Fruit fly (Drosophila melanogaster) whole organism, embryonic: Measurements from ENCODE around the gene CG7985.

ENCODE experiments used
- B-H2 ChIP-seq: fragments of 200-800 bp; sonication (Bioruptor generic); optimal IDR thresholded peaks from 2 replicates; lab custom pipeline; 2018; ENCODE audit warnings: missing biosample characterization, mild to moderate bottlenecking, missing genetic modification characterization
- Blimp-1 ChIP-seq: fragments of 200-800 bp; sonication (Bioruptor generic); optimal IDR thresholded peaks from 3 replicates; lab custom pipeline; 2018; ENCODE audit warnings: missing biosample characterization, missing genetic modification characterization, mild to moderate bottlenecking, moderate library complexity, missing genetic modification reagents
- C15 ChIP-seq: fragments of 200-800 bp; sonication (Bioruptor generic); IDR thresholded peaks from 3 replicates; pipeline ENCODE4 v1.3.6; 2022; ENCODE audit warnings: missing biosample characterization, missing genetic modification characterization
- CG11247 ChIP-seq: fragments of 200-800 bp; sonication (Bioruptor generic); IDR thresholded peaks from 2 replicates; pipeline ENCODE4 v1.3.6; 2022; ENCODE audit warnings: missing biosample characterization, missing genetic modification characterization
- CG11560 ChIP-seq: fragments of 200-800 bp; sonication (Bioruptor generic); IDR thresholded peaks from 3 replicates; pipeline ENCODE4 v1.3.6; 2022; ENCODE audit warnings: missing biosample characterization, missing genetic modification characterization
- CG12104 ChIP-seq: fragments of 200-800 bp; sonication (Bioruptor generic); optimal IDR thresholded peaks from 3 replicates; lab custom pipeline; 2016; ENCODE audit warnings: missing biosample characterization, missing genetic modification characterization
- CG12659 ChIP-seq: fragments of 200-800 bp; sonication (Bioruptor generic); optimal IDR thresholded peaks from 3 replicates; lab custom pipeline; 2017; ENCODE audit warnings: mild to moderate bottlenecking, missing biosample characterization, missing genetic modification reagents, missing genetic modification characterization
- CG13894 ChIP-seq: fragments of 200-800 bp; sonication (Bioruptor generic); optimal IDR thresholded peaks from 3 replicates; lab custom pipeline; 2018; ENCODE audit warnings: missing biosample characterization, mild to moderate bottlenecking, missing genetic modification characterization, moderate library complexity
- CG15514 ChIP-seq: fragments of 200-800 bp; sonication (Bioruptor generic); optimal IDR thresholded peaks from 3 replicates; lab custom pipeline; 2017; ENCODE audit warnings: missing biosample characterization, missing genetic modification characterization, mild to moderate bottlenecking, moderate library complexity, missing genetic modification reagents
- CG17912 ChIP-seq: fragments of 200-800 bp; sonication (Bioruptor generic); optimal IDR thresholded peaks from 2 replicates; lab custom pipeline; 2018; ENCODE audit warnings: missing biosample characterization, mild to moderate bottlenecking, missing genetic modification characterization
- CG2116 ChIP-seq: fragments of 200-800 bp; sonication (Bioruptor generic); optimal IDR thresholded peaks from 3 replicates; lab custom pipeline; 2018; ENCODE audit warnings: missing biosample characterization, mild to moderate bottlenecking, missing genetic modification characterization
- CG2889 ChIP-seq: fragments of 200-800 bp; sonication (Bioruptor generic); IDR thresholded peaks from 3 replicates; pipeline ENCODE4 v1.3.6; 2022; ENCODE audit warnings: missing biosample characterization, missing genetic modification characterization
- CG42726 ChIP-seq: fragments of 200-800 bp; sonication (Bioruptor generic); IDR thresholded peaks from 2 replicates; pipeline ENCODE4 v1.3.6; 2022; ENCODE audit warnings: missing biosample characterization, missing genetic modification characterization; ENCODE audit not compliant: partially characterized antibody
- CG4707 ChIP-seq: fragments of 200-800 bp; sonication (Bioruptor generic); optimal IDR thresholded peaks from 2 replicates; lab custom pipeline; 2018; ENCODE audit warnings: missing biosample characterization, mild to moderate bottlenecking, missing genetic modification characterization, moderate library complexity
- CG4854 ChIP-seq: fragments of 200-800 bp; sonication (Bioruptor generic); optimal IDR thresholded peaks from 2 replicates; lab custom pipeline; 2016; ENCODE audit warnings: missing biosample characterization, missing genetic modification characterization, inconsistent platforms
- CG6813 ChIP-seq: fragments of 200-800 bp; sonication (Bioruptor generic); optimal IDR thresholded peaks from 2 replicates; lab custom pipeline; 2017; ENCODE audit warnings: missing biosample characterization, missing genetic modification characterization, mild to moderate bottlenecking, moderate library complexity, missing genetic modification reagents
- CG8281 ChIP-seq: fragments of 200-800 bp; sonication (Bioruptor generic); optimal IDR thresholded peaks from 2 replicates; lab custom pipeline; 2018; ENCODE audit warnings: missing biosample characterization, mild to moderate bottlenecking, missing genetic modification characterization, moderate library complexity
- CG8478 ChIP-seq: fragments of >200 bp; optimal IDR thresholded peaks from 2 replicates; lab custom pipeline; 2018
- CG8765 ChIP-seq: fragments of 200-800 bp; sonication (Bioruptor generic); IDR thresholded peaks from 2 replicates; pipeline ENCODE4 v1.3.6; 2022; ENCODE audit warnings: missing biosample characterization, missing genetic modification characterization
- CG8924 ChIP-seq: fragments of 200-800 bp; optimal IDR thresholded peaks from 3 replicates; lab custom pipeline; 2019; ENCODE audit warnings: missing biosample characterization, mild to moderate bottlenecking, missing genetic modification characterization, moderate library complexity
- CG9817 ChIP-seq: fragments of 200-800 bp; sonication (Bioruptor generic); optimal IDR thresholded peaks from 2 replicates; lab custom pipeline; 2018; ENCODE audit warnings: missing biosample characterization, mild to moderate bottlenecking, missing genetic modification characterization, moderate library complexity
- Chrac-16 ChIP-seq: fragments of 200-800 bp; sonication (Bioruptor generic); optimal IDR thresholded peaks from 3 replicates; lab custom pipeline; 2016; ENCODE audit warnings: missing biosample characterization, missing genetic modification characterization
- Dad ChIP-seq: fragments of 200-800 bp; sonication (Bioruptor generic); optimal IDR thresholded peaks from 3 replicates; lab custom pipeline; 2016; ENCODE audit warnings: missing biosample characterization, missing genetic modification characterization
- Gsc ChIP-seq: fragments of 200-800 bp; sonication (Bioruptor generic); IDR thresholded peaks from 2 replicates; pipeline ENCODE4 v1.3.6; 2022; ENCODE audit warnings: missing biosample characterization, missing genetic modification characterization
- HLH4C ChIP-seq: fragments of 200-800 bp; sonication (Bioruptor generic); IDR thresholded peaks from 3 replicates; pipeline ENCODE4 v1.3.6; 2022; ENCODE audit warnings: missing biosample characterization, missing genetic modification characterization; ENCODE audit not compliant: partially characterized antibody
- Hsf ChIP-seq: fragments of 200-800 bp; sonication (Bioruptor generic); optimal IDR thresholded peaks from 3 replicates; lab custom pipeline; 2016; ENCODE audit warnings: missing biosample characterization, missing genetic modification characterization
- Jarid2 ChIP-seq: fragments of 200-800 bp; sonication (Bioruptor generic); optimal IDR thresholded peaks from 3 replicates; lab custom pipeline; 2017; ENCODE audit warnings: mild to moderate bottlenecking, missing biosample characterization, missing genetic modification reagents, missing genetic modification characterization
- Nf-YC ChIP-seq: fragments of 200-800 bp; optimal IDR thresholded peaks from 3 replicates; lab custom pipeline; 2019; ENCODE audit warnings: missing biosample characterization, mild to moderate bottlenecking, missing genetic modification characterization, moderate library complexity
- Pdp1 ChIP-seq, 2 experiments: fragments of 200-800 bp; sonication (Bioruptor generic); optimal IDR thresholded peaks; 3 replicates each; lab custom pipeline; 2016; ENCODE audit warnings: missing biosample characterization in 2 of 2, missing genetic modification characterization in 2 of 2, mild to moderate bottlenecking in 1 of 2, moderate library complexity in 1 of 2
- Rfx ChIP-seq: fragments of 200-800 bp; sonication (Bioruptor generic); IDR thresholded peaks from 2 replicates; pipeline ENCODE4 v1.3.6; 2022; ENCODE audit warnings: missing biosample characterization, missing genetic modification characterization
- bigmax ChIP-seq: fragments of 200-800 bp; sonication (Bioruptor generic); optimal IDR thresholded peaks from 2 replicates; lab custom pipeline; 2018; ENCODE audit warnings: missing biosample characterization, mild to moderate bottlenecking, missing genetic modification characterization
- caup ChIP-seq: fragments of 200-800 bp; sonication (Bioruptor generic); optimal IDR thresholded peaks from 3 replicates; lab custom pipeline; 2017; ENCODE audit warnings: missing biosample characterization, mild to moderate bottlenecking, missing genetic modification characterization, moderate library complexity; ENCODE audit not compliant: severe bottlenecking
- chm ChIP-seq: fragments of 200-800 bp; sonication (Bioruptor generic); IDR thresholded peaks from 2 replicates; pipeline ENCODE4 v1.3.6; 2022; ENCODE audit warnings: missing biosample characterization, missing genetic modification characterization
- cwo ChIP-seq: fragments of 200-800 bp; sonication (Bioruptor generic); optimal IDR thresholded peaks from 3 replicates; lab custom pipeline; 2017; ENCODE audit warnings: missing biosample characterization, missing genetic modification characterization, mild to moderate bottlenecking, moderate library complexity, missing genetic modification reagents
- danr ChIP-seq: fragments of 200-800 bp; sonication (Bioruptor generic); IDR thresholded peaks from 2 replicates; pipeline ENCODE4 v1.3.6; 2022; ENCODE audit warnings: missing biosample characterization, missing genetic modification characterization
- dysf ChIP-seq: fragments of 200-800 bp; sonication (Bioruptor generic); IDR thresholded peaks from 3 replicates; pipeline ENCODE4 v1.3.6; 2022; ENCODE audit warnings: missing biosample characterization, missing genetic modification characterization
- ewg ChIP-seq: fragments of 200-800 bp; sonication (Bioruptor generic); optimal IDR thresholded peaks from 3 replicates; lab custom pipeline; 2017; ENCODE audit warnings: mild to moderate bottlenecking, missing biosample characterization, missing genetic modification reagents, missing genetic modification characterization
- exex ChIP-seq: fragments of 200-800 bp; sonication (Bioruptor generic); optimal IDR thresholded peaks from 4 replicates; lab custom pipeline; 2018; ENCODE audit warnings: missing biosample characterization, mild to moderate bottlenecking, missing genetic modification characterization, moderate library complexity
- fu2 ChIP-seq: fragments of 200-800 bp; sonication (Bioruptor generic); optimal IDR thresholded peaks from 2 replicates; lab custom pipeline; 2016; ENCODE audit warnings: missing biosample characterization, missing genetic modification characterization
- gcm ChIP-seq: fragments of 200-800 bp; sonication (Bioruptor generic); optimal IDR thresholded peaks from 2 replicates; lab custom pipeline; 2019; ENCODE audit warnings: missing biosample characterization, mild to moderate bottlenecking, missing genetic modification characterization, moderate library complexity
- gsb-n ChIP-seq: fragments of 200-800 bp; sonication (Bioruptor generic); optimal IDR thresholded peaks from 3 replicates; lab custom pipeline; 2018; ENCODE audit warnings: missing biosample characterization, mild to moderate bottlenecking, missing genetic modification characterization
- kah ChIP-seq: fragments of 200-800 bp; sonication (Bioruptor generic); optimal IDR thresholded peaks from 2 replicates; lab custom pipeline; 2018; ENCODE audit warnings: missing biosample characterization, mild to moderate bottlenecking, missing genetic modification characterization
- lab ChIP-seq: fragments of 200-800 bp; sonication (Bioruptor generic); optimal IDR thresholded peaks from 3 replicates; lab custom pipeline; 2017; ENCODE audit warnings: missing biosample characterization, missing genetic modification characterization, mild to moderate bottlenecking, moderate library complexity, missing genetic modification reagents
- prd ChIP-seq, 3 experiments: fragments of >200 bp in 2 of 3; fragments of 200-800 bp in 1 of 3; sonication (Bioruptor generic) in 1 of 3; optimal IDR thresholded peaks in 2 of 3; IDR thresholded peaks in 1 of 3; 2 replicates in 2 of 3; 3 replicates in 1 of 3; pipeline versions ENCODE4 v1.3.6 to Lab custom; 2017 to 2022; ENCODE audit warnings: missing biosample characterization in 1 of 3, missing genetic modification characterization in 1 of 3
- pzg ChIP-seq: fragments of 200-800 bp; sonication (Bioruptor generic); optimal IDR thresholded peaks from 3 replicates; lab custom pipeline; 2018; ENCODE audit warnings: missing biosample characterization, mild to moderate bottlenecking, missing genetic modification characterization, moderate library complexity
- scrt ChIP-seq: fragments of 200-800 bp; sonication (Bioruptor generic); optimal IDR thresholded peaks from 2 replicates; lab custom pipeline; 2018; ENCODE audit warnings: missing biosample characterization, mild to moderate bottlenecking, missing genetic modification characterization, moderate library complexity
- trh ChIP-seq: fragments of 200-800 bp; sonication (Bioruptor generic); optimal IDR thresholded peaks from 2 replicates; lab custom pipeline; 2016; ENCODE audit warnings: missing biosample characterization, missing genetic modification characterization
- vnd ChIP-seq: fragments of 200-800 bp; sonication (Bioruptor generic); IDR thresholded peaks from 3 replicates; pipeline ENCODE4 v1.3.6; 2022; ENCODE audit warnings: missing biosample characterization, missing genetic modification characterization; ENCODE audit not compliant: partially characterized antibody

CG7985 gene

dm6 chr3R:18167416-18168237 lies 32.0 kb upstream of the CG7985 start, which contains the start of gene wrd (continued):
- no peak for TF ChIP-seq caup (GFP tag; lab: Kevin White, UChicago)
- no peak for TF ChIP-seq CG4707 (GFP tag; lab: Kevin White, UChicago)
- TF ChIP-seq gsb-n (tag; lab: Kevin White, UChicago), result no peak
- TF ChIP-seq dysf, result 0 out of 3 replicates have a peak, but pooled peaks have one; percentile 27
- TF ChIP-seq cwo, result no peak
- TF ChIP-seq CG2116 (GFP tag; lab: Kevin White, UChicago), result peak; percentile 1
- TF ChIP-seq HLH4C, result no peak
- no peak for TF ChIP-seq gcm (GFP tag; lab: Kevin White, UChicago)
- no peak for TF ChIP-seq CG6813 (GFP tag; lab: Kevin White, UChicago)
- no peak for TF ChIP-seq CG42726 (GFP tag; lab: Robert Waterston, UW)
- peak in 1 of 2 experiments; percentile 67 for TF ChIP-seq Pdp1 (GFP tag; optimal IDR thresholded peaks at IDR 0.05; lab: Kevin White, UChicago)
- no peak for TF ChIP-seq CG8281 (tag; lab: Kevin White, UChicago)
- no peak for TF ChIP-seq chm (GFP tag; lab: Robert Waterston, UW)
- no peak for TF ChIP-seq bigmax (GFP tag; lab: Kevin White, UChicago)
- no peak for TF ChIP-seq CG4854 (GFP tag; lab: Kevin White, UChicago)
- peak; percentile 22 for TF ChIP-seq scrt (GFP tag; lab: Kevin White, UChicago)
- TF ChIP-seq Blimp-1 (GFP tag; lab: Kevin White, UChicago), result no peak
- no peak for TF ChIP-seq trh (GFP tag; lab: Kevin White, UChicago)
- peak; percentile 79 for TF ChIP-seq CG15514 (GFP tag; lab: Kevin White, UChicago)
- TF ChIP-seq Jarid2 (GFP tag; lab: Kevin White, UChicago), result no peak
- TF ChIP-seq CG2889 (GFP tag; lab: Robert Waterston, UW), result no peak
- no peak for TF ChIP-seq Gsc (GFP tag; lab: Robert Waterston, UW)
- no peak for TF ChIP-seq lab (GFP tag; lab: Kevin White, UChicago)
- TF ChIP-seq Nf-YC, result peak; percentile 40
- no peak for TF ChIP-seq Rfx (GFP tag; lab: Robert Waterston, UW)
- TF ChIP-seq CG9817 (tag; lab: Kevin White, UChicago), result no peak
- TF ChIP-seq CG12659 (GFP tag; lab: Kevin White, UChicago), result peak; percentile 30
- TF ChIP-seq prd (optimal IDR thresholded peaks at IDR 0.05; lab: Kevin White, UChicago), result no peak
- TF ChIP-seq prd (GFP tag; IDR thresholded peaks at IDR 0.05; lab: Robert Waterston, UW), result 0 out of 3 replicates have a peak, but pooled peaks have one; percentile 20
- no peak for TF ChIP-seq danr
- no peak for TF ChIP-seq CG11560
- TF ChIP-seq CG8478 (lab: Kevin White, UChicago), result no peak
- peak; percentile 36 for TF ChIP-seq CG8924 (tag; lab: Kevin White, UChicago)
- no peak for TF ChIP-seq CG17912 (GFP tag; lab: Kevin White, UChicago)
- TF ChIP-seq CG12104 (GFP tag; lab: Kevin White, UChicago), result peak; percentile 17
- no peak for TF ChIP-seq CG11247 (GFP tag; lab: Robert Waterston, UW)
- TF ChIP-seq pzg, result peak; percentile 34
- TF ChIP-seq C15, result no peak
- no peak for TF ChIP-seq Chrac-16 (GFP tag; lab: Kevin White, UChicago)
- no peak for TF ChIP-seq kah (GFP tag; lab: Kevin White, UChicago)
- no peak for TF ChIP-seq Dad (GFP tag; lab: Kevin White, UChicago)
- TF ChIP-seq CG13894 (tag; lab: Kevin White, UChicago), result no peak
- TF ChIP-seq fu2 (GFP tag; lab: Kevin White, UChicago), result no peak
- no peak for TF ChIP-seq ewg
- no peak for TF ChIP-seq exex
- no peak for TF ChIP-seq vnd
- TF ChIP-seq CG8765 (GFP tag; lab: Robert Waterston, UW), result no peak
- no peak for TF ChIP-seq B-H2 (GFP tag; lab: Kevin White, UChicago)
- TF ChIP-seq Hsf (GFP tag; lab: Kevin White, UChicago), result no peak
